Fruit fly (Drosophila melanogaster) whole organism, embryonic: ENCODE results near the gene shd.

Experiments used
- Blimp-1 ChIP-seq: fragments of 200-800 bp; sonication (Bioruptor generic); optimal IDR thresholded peaks from 3 replicates; lab custom pipeline; 2018; ENCODE audit warnings: missing biosample characterization, missing genetic modification characterization, mild to moderate bottlenecking, moderate library complexity, missing genetic modification reagents
- CG10654 ChIP-seq: fragments of 200-800 bp; sonication (Bioruptor generic); optimal IDR thresholded peaks from 2 replicates; lab custom pipeline; 2016; ENCODE audit warnings: missing biosample characterization, missing genetic modification characterization
- CG12299 ChIP-seq: fragments of 200-800 bp; sonication (Bioruptor generic); optimal IDR thresholded peaks from 2 replicates; lab custom pipeline; 2018; ENCODE audit warnings: missing biosample characterization, mild to moderate bottlenecking, missing genetic modification characterization
- CG13894 ChIP-seq: fragments of 200-800 bp; sonication (Bioruptor generic); optimal IDR thresholded peaks from 3 replicates; lab custom pipeline; 2018; ENCODE audit warnings: missing biosample characterization, mild to moderate bottlenecking, missing genetic modification characterization, moderate library complexity
- CG2678 ChIP-seq: fragments of 200-800 bp; sonication (Bioruptor generic); optimal IDR thresholded peaks from 3 replicates; lab custom pipeline; 2019; ENCODE audit warnings: missing biosample characterization, mild to moderate bottlenecking, missing genetic modification characterization, moderate library complexity
- CG30431 ChIP-seq: fragments of 200-800 bp; sonication (Bioruptor generic); optimal IDR thresholded peaks from 2 replicates; lab custom pipeline; 2017; ENCODE audit warnings: missing biosample characterization, missing genetic modification characterization
- CG33213 ChIP-seq: fragments of 200-800 bp; sonication (Bioruptor generic); optimal IDR thresholded peaks from 3 replicates; lab custom pipeline; 2016; ENCODE audit warnings: missing biosample characterization, missing genetic modification characterization
- CG7271 ChIP-seq: fragments of 200-800 bp; sonication (Bioruptor generic); optimal IDR thresholded peaks from 2 replicates; lab custom pipeline; 2018; ENCODE audit warnings: missing biosample characterization, mild to moderate bottlenecking, missing genetic modification characterization, moderate library complexity
- CG9437 ChIP-seq: fragments of 200-800 bp; sonication (Bioruptor generic); optimal IDR thresholded peaks from 2 replicates; lab custom pipeline; 2018; ENCODE audit warnings: missing biosample characterization, mild to moderate bottlenecking, missing genetic modification characterization
- cwo ChIP-seq: fragments of 200-800 bp; sonication (Bioruptor generic); optimal IDR thresholded peaks from 3 replicates; lab custom pipeline; 2017; ENCODE audit warnings: missing biosample characterization, missing genetic modification characterization, mild to moderate bottlenecking, moderate library complexity, missing genetic modification reagents
- ind ChIP-seq: fragments of 200-800 bp; sonication (Bioruptor generic); optimal IDR thresholded peaks from 3 replicates; lab custom pipeline; 2016; ENCODE audit warnings: missing biosample characterization, missing genetic modification characterization
- sd ChIP-seq: fragments of 200-800 bp; sonication (Bioruptor generic); optimal IDR thresholded peaks from 3 replicates; lab custom pipeline; 2018; ENCODE audit warnings: missing biosample characterization, mild to moderate bottlenecking, missing genetic modification characterization, moderate library complexity
- vvl ChIP-seq: fragments of 200-800 bp; sonication (Bioruptor generic); IDR thresholded peaks from 2 replicates; pipeline ENCODE4 v1.3.6; 2022; ENCODE audit warnings: missing biosample characterization, missing genetic modification characterization
- wor ChIP-seq: fragments of 200-800 bp; sonication (Bioruptor generic); IDR thresholded peaks from 2 replicates; pipeline ENCODE4 v1.3.6; 2022; ENCODE audit warnings: missing biosample characterization, missing genetic modification characterization

- no peak for TF ChIP-seq sd (tag; lab: Kevin White, UChicago)
- TF ChIP-seq cwo (GFP tag; lab: Kevin White, UChicago) = no peak
- TF ChIP-seq CG2678 = no peak
- TF ChIP-seq ind (GFP tag; lab: Kevin White, UChicago) = no peak
- TF ChIP-seq CG12299 = no peak
- no peak for TF ChIP-seq CG30431
- TF ChIP-seq CG10654 (GFP tag; lab: Kevin White, UChicago) = no peak
- TF ChIP-seq Blimp-1 (GFP tag; lab: Kevin White, UChicago) = no peak
- TF ChIP-seq CG7271 (tag; lab: Kevin White, UChicago) = no peak
- no peak for TF ChIP-seq wor (GFP tag; lab: Robert Waterston, UW)
- TF ChIP-seq CG9437 (GFP tag; lab: Kevin White, UChicago) = no peak
- TF ChIP-seq CG13894 (tag; lab: Kevin White, UChicago) = no peak
- TF ChIP-seq CG33213 (GFP tag; lab: Kevin White, UChicago) = no peak
- TF ChIP-seq vvl = no peak
Observed at dm6 chr3L:14642820-14643219, 28.6 kb downstream of the shd start.
